Fruit fly (Drosophila melanogaster) whole organism, embryonic: ENCODE results near the gene CG13126.

Experiments
- Ada2b ChIP-seq: fragments of 200-800 bp; sonication (Bioruptor generic); IDR thresholded peaks from 2 replicates; pipeline ENCODE4 v1.3.6; 2022; ENCODE audit warnings: missing biosample characterization, missing genetic modification characterization
- Antp ChIP-seq: fragments of 200-800 bp; sonication (Bioruptor generic); optimal IDR thresholded peaks from 3 replicates; lab custom pipeline; 2016; ENCODE audit warnings: missing biosample characterization, missing genetic modification characterization
- B-H2 ChIP-seq: fragments of 200-800 bp; sonication (Bioruptor generic); optimal IDR thresholded peaks from 2 replicates; lab custom pipeline; 2018; ENCODE audit warnings: missing biosample characterization, mild to moderate bottlenecking, missing genetic modification characterization
- CG11695 ChIP-seq: fragments of 200-800 bp; sonication (Bioruptor generic); IDR thresholded peaks from 3 replicates; pipeline ENCODE4 v1.3.6; 2022; ENCODE audit warnings: missing biosample characterization, missing genetic modification characterization
- CG12236 ChIP-seq: fragments of 200-800 bp; sonication (Bioruptor generic); optimal IDR thresholded peaks from 2 replicates; lab custom pipeline; 2016; ENCODE audit warnings: missing biosample characterization, missing genetic modification characterization
- CG12659 ChIP-seq: fragments of 200-800 bp; sonication (Bioruptor generic); optimal IDR thresholded peaks from 3 replicates; lab custom pipeline; 2017; ENCODE audit warnings: mild to moderate bottlenecking, missing biosample characterization, missing genetic modification reagents, missing genetic modification characterization
- CG14441 ChIP-seq: fragments of 200-800 bp; sonication (Bioruptor generic); IDR thresholded peaks from 2 replicates; pipeline ENCODE4 v1.3.6; 2022; ENCODE audit warnings: missing biosample characterization, missing genetic modification characterization
- CG17359 ChIP-seq: fragments of 200-800 bp; sonication (Bioruptor generic); optimal IDR thresholded peaks from 3 replicates; lab custom pipeline; 2018; ENCODE audit warnings: missing biosample characterization, mild to moderate bottlenecking, missing genetic modification characterization, moderate library complexity
- CG18619 ChIP-seq: fragments of 200-800 bp; sonication (Bioruptor generic); optimal IDR thresholded peaks from 3 replicates; lab custom pipeline; 2017; ENCODE audit warnings: missing biosample characterization, mild to moderate bottlenecking, missing genetic modification characterization
- CG18764 ChIP-seq: fragments of 200-800 bp; sonication (Bioruptor generic); optimal IDR thresholded peaks from 3 replicates; lab custom pipeline; 2016; ENCODE audit warnings: missing biosample characterization, missing genetic modification characterization
- CG2120 ChIP-seq: fragments of 200-800 bp; sonication (Bioruptor generic); optimal IDR thresholded peaks from 3 replicates; lab custom pipeline; 2016; ENCODE audit warnings: missing biosample characterization, missing genetic modification characterization
- CG30403 ChIP-seq: fragments of 200-800 bp; sonication (Bioruptor generic); optimal IDR thresholded peaks from 3 replicates; lab custom pipeline; 2016; ENCODE audit warnings: missing biosample characterization, missing genetic modification characterization
- CG3065 ChIP-seq: fragments of 200-800 bp; sonication (Bioruptor generic); optimal IDR thresholded peaks from 2 replicates; lab custom pipeline; 2016; ENCODE audit warnings: missing biosample characterization, missing genetic modification characterization
- CG31388 ChIP-seq: fragments of 200-800 bp; sonication (Bioruptor generic); optimal IDR thresholded peaks from 2 replicates; lab custom pipeline; 2016; ENCODE audit warnings: missing biosample characterization, missing genetic modification characterization
- CG5953 ChIP-seq: fragments of 200-800 bp; sonication (Bioruptor generic); IDR thresholded peaks from 2 replicates; pipeline ENCODE4 v1.3.6; 2022; ENCODE audit warnings: missing biosample characterization, missing genetic modification characterization
- CG6175 ChIP-seq: fragments of 200-800 bp; sonication (Bioruptor generic); IDR thresholded peaks from 3 replicates; pipeline ENCODE4 v1.3.6; 2022; ENCODE audit warnings: missing biosample characterization, missing genetic modification characterization
- CG7556 ChIP-seq: fragments of 200-800 bp; sonication (Bioruptor generic); optimal IDR thresholded peaks from 2 replicates; lab custom pipeline; 2017; ENCODE audit warnings: missing biosample characterization, mild to moderate bottlenecking, missing genetic modification characterization
- CG7839 ChIP-seq: fragments of 200-800 bp; sonication (Bioruptor generic); optimal IDR thresholded peaks from 3 replicates; lab custom pipeline; 2018; ENCODE audit warnings: missing biosample characterization, mild to moderate bottlenecking, missing genetic modification characterization, moderate library complexity
- CG8290 ChIP-seq, 3 experiments: fragments of 200-800 bp; sonication (Bioruptor generic); optimal IDR thresholded peaks; 2 replicates each; lab custom pipeline; 2016 to 2019; ENCODE audit warnings: missing biosample characterization in 3 of 3, missing genetic modification characterization in 3 of 3, mild to moderate bottlenecking in 2 of 3, moderate library complexity in 1 of 3
- CG9609 ChIP-seq: fragments of 200-800 bp; sonication (Bioruptor generic); optimal IDR thresholded peaks from 3 replicates; lab custom pipeline; 2016; ENCODE audit warnings: missing biosample characterization, missing genetic modification characterization
- Dad ChIP-seq: fragments of 200-800 bp; sonication (Bioruptor generic); optimal IDR thresholded peaks from 3 replicates; lab custom pipeline; 2016; ENCODE audit warnings: missing biosample characterization, missing genetic modification characterization
- Gsc ChIP-seq: fragments of 200-800 bp; sonication (Bioruptor generic); IDR thresholded peaks from 2 replicates; pipeline ENCODE4 v1.3.6; 2022; ENCODE audit warnings: missing biosample characterization, missing genetic modification characterization
- HLH54F ChIP-seq: fragments of 200-800 bp; sonication (Bioruptor generic); optimal IDR thresholded peaks from 3 replicates; lab custom pipeline; 2016; ENCODE audit warnings: missing biosample characterization, missing genetic modification characterization
- Hmx ChIP-seq: fragments of 200-800 bp; sonication (Bioruptor generic); optimal IDR thresholded peaks from 2 replicates; lab custom pipeline; 2016; ENCODE audit warnings: missing biosample characterization, missing genetic modification characterization
- Hr78 ChIP-seq, 2 experiments: fragments of 200-800 bp in 1 of 2; fragments of >200 bp in 1 of 2; sonication (Bioruptor generic) in 1 of 2; optimal IDR thresholded peaks; 2 replicates each; lab custom pipeline; 2017 to 2019; ENCODE audit warnings: missing biosample characterization in 2 of 2, missing genetic modification characterization in 2 of 2, mild to moderate bottlenecking in 1 of 2, moderate library complexity in 1 of 2
- MTF-1 ChIP-seq: fragments of 200-800 bp; sonication (Bioruptor generic); optimal IDR thresholded peaks from 2 replicates; lab custom pipeline; 2018; ENCODE audit warnings: missing biosample characterization, mild to moderate bottlenecking, missing genetic modification characterization, borderline replicate concordance
- Myb ChIP-seq: fragments of 200-800 bp; sonication (Bioruptor generic); optimal IDR thresholded peaks from 2 replicates; lab custom pipeline; 2016; ENCODE audit warnings: missing biosample characterization, missing genetic modification characterization
- Sry-δ ChIP-seq: fragments of 200-800 bp; sonication (Bioruptor generic); optimal IDR thresholded peaks from 2 replicates; lab custom pipeline; 2016; ENCODE audit warnings: missing biosample characterization, missing genetic modification characterization
- Trl ChIP-seq, 3 experiments: fragments of >200 bp in 2 of 3; fragments of 200-800 bp in 1 of 3; sonication (Bioruptor generic) in 1 of 3; optimal IDR thresholded peaks; 2 replicates in 1 of 3; 3 replicates in 2 of 3; lab custom pipeline; 2016 to 2017; ENCODE audit warnings: missing biosample characterization in 1 of 3, missing genetic modification characterization in 1 of 3
- Xbp1 ChIP-seq: fragments of 200-800 bp; sonication (Bioruptor generic); optimal IDR thresholded peaks from 3 replicates; lab custom pipeline; 2016; ENCODE audit warnings: missing biosample characterization, mild to moderate bottlenecking, missing genetic modification characterization
- aop ChIP-seq: fragments of 200-800 bp; sonication (Bioruptor generic); IDR thresholded peaks from 2 replicates; pipeline ENCODE4 v1.3.6; 2022; ENCODE audit warnings: missing biosample characterization, missing genetic modification characterization
- chinmo ChIP-seq: fragments of 200-800 bp; sonication (Bioruptor generic); IDR thresholded peaks from 4 replicates; pipeline ENCODE4 v1.3.6; 2022; ENCODE audit warnings: missing biosample characterization, missing genetic modification characterization; ENCODE audit not compliant: partially characterized antibody
- chn ChIP-seq: fragments of 200-800 bp; sonication (Bioruptor generic); optimal IDR thresholded peaks from 2 replicates; lab custom pipeline; 2016; ENCODE audit warnings: missing biosample characterization, missing genetic modification characterization
- crp ChIP-seq, 2 experiments: fragments of 200-800 bp; sonication (Bioruptor generic); optimal IDR thresholded peaks; 2 replicates in 1 of 2; 3 replicates in 1 of 2; lab custom pipeline; 2017; ENCODE audit warnings: missing biosample characterization in 2 of 2, missing genetic modification characterization in 2 of 2, mild to moderate bottlenecking in 1 of 2, moderate library complexity in 1 of 2
- dimm ChIP-seq: fragments of 200-800 bp; sonication (Bioruptor generic); IDR thresholded peaks from 2 replicates; pipeline ENCODE4 v1.3.6; 2022; ENCODE audit warnings: missing biosample characterization, missing genetic modification characterization
- dmrt99B ChIP-seq: fragments of 200-800 bp; sonication (Bioruptor generic); optimal IDR thresholded peaks from 2 replicates; lab custom pipeline; 2018; ENCODE audit warnings: missing biosample characterization, mild to moderate bottlenecking, missing genetic modification characterization, moderate library complexity
- gem ChIP-seq: fragments of 200-800 bp; sonication (Bioruptor generic); optimal IDR thresholded peaks from 2 replicates; lab custom pipeline; 2019; ENCODE audit warnings: missing biosample characterization, mild to moderate bottlenecking, missing genetic modification characterization, moderate library complexity
- grau ChIP-seq: fragments of 200-800 bp; optimal IDR thresholded peaks from 3 replicates; lab custom pipeline; 2019; ENCODE audit warnings: missing biosample characterization, mild to moderate bottlenecking, missing genetic modification characterization, moderate library complexity
- lab ChIP-seq: fragments of 200-800 bp; sonication (Bioruptor generic); optimal IDR thresholded peaks from 3 replicates; lab custom pipeline; 2017; ENCODE audit warnings: missing biosample characterization, missing genetic modification characterization, mild to moderate bottlenecking, moderate library complexity, missing genetic modification reagents
- pan ChIP-seq, 4 experiments: fragments of >200 bp in 3 of 4; fragments of 200-800 bp in 1 of 4; sonication (Bioruptor generic) in 1 of 4; optimal IDR thresholded peaks in 3 of 4; IDR thresholded peaks in 1 of 4; 2 replicates each; pipeline versions ENCODE4 v1.3.6 to Lab custom; 2017 to 2022; ENCODE audit warnings: missing biosample characterization in 2 of 4, missing genetic modification characterization in 2 of 4, mixed read lengths in 1 of 4
- pfk ChIP-seq: fragments of 200-800 bp; sonication (Bioruptor generic); optimal IDR thresholded peaks from 2 replicates; lab custom pipeline; 2018; ENCODE audit warnings: missing biosample characterization, mild to moderate bottlenecking, missing genetic modification characterization, moderate library complexity
- phol ChIP-seq: fragments of 200-800 bp; sonication (Bioruptor generic); optimal IDR thresholded peaks from 3 replicates; lab custom pipeline; 2018; ENCODE audit warnings: missing biosample characterization, mild to moderate bottlenecking, missing genetic modification characterization, moderate library complexity
- ranshi ChIP-seq: fragments of 200-800 bp; sonication (Bioruptor generic); IDR thresholded peaks from 2 replicates; pipeline ENCODE4 v1.3.6; 2022; ENCODE audit warnings: missing biosample characterization, missing genetic modification characterization
- row ChIP-seq: fragments of 200-800 bp; sonication (Bioruptor generic); IDR thresholded peaks from 3 replicates; pipeline ENCODE4 v1.3.6; 2022; ENCODE audit warnings: missing biosample characterization, missing genetic modification characterization
- sens ChIP-seq: fragments of 200-800 bp; sonication (Bioruptor generic); peaks from one replicate; lab custom pipeline; 2016; ENCODE audit warnings: missing biosample characterization, missing genetic modification characterization
- ssp ChIP-seq: fragments of 200-800 bp; sonication (Bioruptor generic); IDR thresholded peaks from 2 replicates; pipeline ENCODE4 v1.3.6; 2022; ENCODE audit warnings: missing biosample characterization, missing genetic modification characterization
- vfl ChIP-seq: fragments of 200-800 bp; sonication (Bioruptor generic); optimal IDR thresholded peaks from 2 replicates; lab custom pipeline; 2016; ENCODE audit warnings: missing biosample characterization, missing genetic modification characterization
- vnd ChIP-seq: fragments of 200-800 bp; sonication (Bioruptor generic); IDR thresholded peaks from 3 replicates; pipeline ENCODE4 v1.3.6; 2022; ENCODE audit warnings: missing biosample characterization, missing genetic modification characterization; ENCODE audit not compliant: partially characterized antibody
- zf30C ChIP-seq: fragments of 200-800 bp; sonication (Bioruptor generic); optimal IDR thresholded peaks from 3 replicates; lab custom pipeline; 2018; ENCODE audit warnings: missing biosample characterization, mild to moderate bottlenecking, missing genetic modification characterization

Gene CG13126

dm6 chr2L:9911783-9912182, 42.2 kb downstream of the CG13126 start (continued):
- no peak for TF ChIP-seq Trl (optimal IDR thresholded peaks at IDR 0.05; lab: Kevin White, UChicago)
- TF ChIP-seq Trl (GFP tag; optimal IDR thresholded peaks at IDR 0.05; lab: Kevin White, UChicago): peak; percentile 38
- TF ChIP-seq Dad (GFP tag; lab: Kevin White, UChicago): no peak
- no peak for TF ChIP-seq CG6175 (GFP tag; lab: Robert Waterston, UW)
- TF ChIP-seq CG12236: no peak
- TF ChIP-seq Hr78 (GFP tag; optimal IDR thresholded peaks at IDR 0.05; lab: Kevin White, UChicago): no peak
- TF ChIP-seq CG7839: peak; percentile 25
- no peak for TF ChIP-seq CG31388 (GFP tag; lab: Kevin White, UChicago)
- peak; percentile 53 for TF ChIP-seq sens
- TF ChIP-seq chn (GFP tag; lab: Kevin White, UChicago): peak; percentile 2
- TF ChIP-seq chinmo (GFP tag; lab: Robert Waterston, UW): no peak
- peak; percentile 39 for TF ChIP-seq CG17359 (tag; lab: Kevin White, UChicago)
- TF ChIP-seq Hmx: no peak
- TF ChIP-seq Xbp1 (GFP tag; lab: Kevin White, UChicago): peak; percentile 39
- peak; percentile 35 for TF ChIP-seq Antp (GFP tag; lab: Kevin White, UChicago)
- TF ChIP-seq vnd (GFP tag; lab: Robert Waterston, UW): no peak
- TF ChIP-seq CG18764 (GFP tag; lab: Kevin White, UChicago): no peak
- TF ChIP-seq CG2120 (GFP tag; lab: Kevin White, UChicago): peak; percentile 42
- TF ChIP-seq CG5953 (GFP tag; lab: Robert Waterston, UW): peak; percentile 66
- no peak for TF ChIP-seq pfk (GFP tag; lab: Kevin White, UChicago)
- TF ChIP-seq CG9609 (GFP tag; lab: Kevin White, UChicago): no peak
- peak; percentile 10 to 82 for TF ChIP-seq crp (GFP tag; optimal IDR thresholded peaks at IDR 0.05; lab: Kevin White, UChicago)
- peak; percentile 19 for TF ChIP-seq dmrt99B
- no peak for TF ChIP-seq Sry-δ (GFP tag; lab: Kevin White, UChicago)
- peak; percentile 9 for TF ChIP-seq CG30403 (GFP tag; lab: Kevin White, UChicago)
- TF ChIP-seq dimm (GFP tag; lab: Robert Waterston, UW): no peak
- no peak for TF ChIP-seq MTF-1 (GFP tag; lab: Kevin White, UChicago)
- TF ChIP-seq pan (optimal IDR thresholded peaks at IDR 0.05; lab: Kevin White, UChicago): no peak
- TF ChIP-seq pan (GFP tag; optimal IDR thresholded peaks at IDR 0.05 in 1 of 2, IDR thresholded peaks at IDR 0.05 in 1 of 2): peak in 1 of 2 experiments; percentile 64
- peak; percentile 49 for TF ChIP-seq phol (tag; lab: Kevin White, UChicago)
- peak; percentile 45; the same call in 1 of the 3 replicates for TF ChIP-seq CG11695
- TF ChIP-seq CG3065 (GFP tag; lab: Kevin White, UChicago): no peak
- 0 out of 2 replicates have a peak, but pooled peaks have one; percentile 31 for TF ChIP-seq ranshi (GFP tag; lab: Robert Waterston, UW)
- peak; percentile 28 for TF ChIP-seq CG12659
- TF ChIP-seq grau (tag; lab: Kevin White, UChicago): peak; percentile 19
- TF ChIP-seq CG14441 (GFP tag; lab: Robert Waterston, UW): 0 out of 2 replicates have a peak, but pooled peaks have one; percentile 4
- peak; percentile 1 for TF ChIP-seq Myb (GFP tag; lab: Kevin White, UChicago)
- TF ChIP-seq Ada2b (GFP tag; lab: Robert Waterston, UW): no peak
- no peak for TF ChIP-seq CG8290 (GFP tag; optimal IDR thresholded peaks at IDR 0.05; lab: Kevin White, UChicago)
- peak in 1 of 2 experiments; percentile 14 for TF ChIP-seq CG8290 (tag; optimal IDR thresholded peaks at IDR 0.05; lab: Kevin White, UChicago)
- TF ChIP-seq CG7556 (GFP tag; lab: Kevin White, UChicago): no peak
- no peak for TF ChIP-seq B-H2 (GFP tag; lab: Kevin White, UChicago)
- TF ChIP-seq vfl (GFP tag; lab: Kevin White, UChicago): no peak
- TF ChIP-seq zf30C: no peak
- peak; percentile 38 for TF ChIP-seq lab (GFP tag; lab: Kevin White, UChicago)
- TF ChIP-seq Gsc: no peak
- TF ChIP-seq row (GFP tag; lab: Robert Waterston, UW): peak; percentile 81
- peak; percentile 10 for TF ChIP-seq gem
- TF ChIP-seq aop (GFP tag; lab: Robert Waterston, UW): no peak
- peak; percentile 31 for TF ChIP-seq CG18619 (GFP tag; lab: Kevin White, UChicago)
- TF ChIP-seq ssp (GFP tag; lab: Robert Waterston, UW): no peak
- no peak for TF ChIP-seq HLH54F (GFP tag; lab: Kevin White, UChicago)
